Worm (Caenorhabditis elegans): Measurements from ENCODE around the gene clec-232.
"Not testable (repeated sequence)": the region's sequence is repeated elsewhere in the genome, so short reads cannot be mapped to it uniquely, and the experiment has no call there.

clec-232 gene

DNA sequence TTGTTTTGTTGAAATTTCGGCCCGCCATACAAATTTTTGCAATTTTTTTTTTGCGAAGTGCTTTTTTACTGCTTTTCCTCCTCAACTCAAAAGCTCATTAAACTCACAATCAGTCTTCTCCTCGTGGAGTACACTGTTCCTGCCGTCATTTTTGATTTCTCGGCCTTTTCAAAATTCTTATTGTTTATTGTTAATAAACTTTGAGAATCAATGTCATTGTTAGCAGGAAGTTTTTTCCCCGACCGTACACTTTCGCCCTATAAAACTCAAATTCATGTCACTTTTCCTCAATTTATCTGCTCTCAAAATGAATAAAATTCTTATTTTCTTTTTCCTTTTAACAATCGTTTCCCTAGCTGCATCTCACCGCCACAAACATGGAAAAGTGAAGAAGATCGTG, at the start of gene clec-232:
Gene clec-232, plus strand, starts transcription at position 301 of the 400 bp plus-strand sequence.
- no peak for TF ChIP-seq ref-1 (GFP tag; conservative IDR thresholded peaks at IDR 0.05)
- TF ChIP-seq cog-1 (tag; optimal IDR thresholded peaks at IDR 0.05): no peak
- TF ChIP-seq flt-1 (GFP tag; IDR thresholded peaks at IDR 0.05): no peak
- TF ChIP-seq ztf-23 (GFP tag; IDR thresholded peaks at IDR 0.05): no peak
- no peak for TF ChIP-seq med-1 (GFP tag; optimal IDR thresholded peaks at IDR 0.05; ENCODE audit: insufficient read depth)
- TF ChIP-seq tab-1 (GFP tag; IDR thresholded peaks at IDR 0.05): no peak
- TF ChIP-seq T22C8.4 (GFP tag; IDR thresholded peaks at IDR 0.05): no peak
- no peak for TF ChIP-seq klf-2 (GFP tag; conservative IDR thresholded peaks at IDR 0.05)

DNA sequence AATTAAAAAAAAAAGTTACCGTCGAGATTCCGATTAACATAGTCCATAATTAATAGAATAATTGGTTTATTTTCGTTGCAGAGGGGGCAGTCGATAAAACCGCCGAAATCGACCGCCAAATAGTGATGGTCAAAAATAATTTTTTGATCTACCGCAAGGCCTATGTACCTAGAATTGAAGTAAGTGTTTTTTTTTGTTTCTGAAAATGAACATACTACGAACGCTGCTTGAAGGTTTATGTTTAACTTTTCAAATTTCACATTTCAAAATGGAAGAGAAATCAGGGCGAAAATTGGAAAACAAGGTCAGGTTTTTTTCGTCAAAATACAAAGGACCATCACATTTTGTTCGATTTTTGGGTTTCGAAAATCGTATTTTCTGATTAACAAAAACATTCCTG, 47.6 kb upstream of the clec-232 start, which contains the start of gene pzf-1:
Gene pzf-1, minus strand, starts transcription at position 101 of the 400 bp plus-strand sequence.
- TF ChIP-seq klf-2 (GFP tag; conservative IDR thresholded peaks at IDR 0.05) (no peak), ref-1 (GFP tag; conservative IDR thresholded peaks at IDR 0.05) (no peak), ztf-23 (GFP tag; IDR thresholded peaks at IDR 0.05) (no peak), cog-1 (tag; optimal IDR thresholded peaks at IDR 0.05) (no peak), ztf-29 (GFP tag; IDR thresholded peaks at IDR 0.05) (no peak), tab-1 (GFP tag; IDR thresholded peaks at IDR 0.05) (no peak), med-1 (GFP tag; optimal IDR thresholded peaks at IDR 0.05; ENCODE audit: insufficient read depth) (no peak), T22C8.4 (GFP tag; IDR thresholded peaks at IDR 0.05) (no peak), flt-1 (GFP tag; IDR thresholded peaks at IDR 0.05) (no peak)

DNA sequence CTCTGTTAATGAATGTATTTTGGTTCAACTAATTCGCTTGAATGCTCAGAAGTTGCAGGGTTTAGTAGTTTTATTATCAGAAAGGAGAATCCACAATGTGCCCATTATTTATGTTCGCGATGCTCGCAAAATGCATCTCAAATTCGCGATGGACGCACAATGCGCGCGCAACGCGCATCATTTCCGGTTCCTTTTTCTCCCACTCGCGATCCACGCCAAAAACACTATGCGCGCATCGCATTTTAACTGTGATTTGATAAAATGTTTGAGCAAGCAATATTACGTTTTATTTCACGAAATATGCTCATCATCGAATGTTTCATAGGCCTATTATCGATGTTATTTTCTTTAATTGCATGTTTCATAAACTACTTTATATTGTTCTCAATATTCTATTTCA, 46.1 kb upstream of the clec-232 start, which contains the start of gene srbc-77:
Gene srbc-77, plus strand, starts transcription at position 301 of the 400 bp plus-strand sequence.
- not testable (repeated sequence) for TF ChIP-seq med-1 (GFP tag; optimal IDR thresholded peaks at IDR 0.05; ENCODE audit: insufficient read depth); flt-1 (GFP tag; IDR thresholded peaks at IDR 0.05); klf-2 (GFP tag; conservative IDR thresholded peaks at IDR 0.05)

DNA sequence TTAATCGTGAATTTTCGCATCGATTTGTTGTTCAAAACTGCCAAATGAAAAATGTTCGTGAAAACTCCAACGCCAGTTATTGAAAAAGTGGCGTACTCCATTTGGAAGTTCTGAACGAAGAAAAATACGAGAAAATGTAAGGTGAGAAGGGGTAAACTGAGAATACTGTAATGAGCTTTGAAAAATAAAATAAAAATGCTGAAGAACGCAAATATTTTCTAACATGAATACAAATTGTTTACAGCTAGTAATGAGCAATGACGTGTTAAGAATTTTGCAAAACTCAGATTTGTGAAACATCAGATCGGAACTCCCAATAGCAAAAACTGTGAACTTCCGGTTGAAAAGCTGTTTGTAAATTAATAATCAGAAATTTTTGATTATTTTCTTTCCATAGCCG, 43.6 kb upstream of the clec-232 start, which contains the start of gene srw-26:
Gene srw-26, minus strand, starts transcription at position 101 of the 400 bp plus-strand sequence.
- TF ChIP-seq ztf-23 (GFP tag; IDR thresholded peaks at IDR 0.05): no peak
- TF ChIP-seq flt-1 (GFP tag; IDR thresholded peaks at IDR 0.05): no peak
- no peak for TF ChIP-seq ztf-29 (GFP tag; IDR thresholded peaks at IDR 0.05)
- TF ChIP-seq ref-1 (GFP tag; conservative IDR thresholded peaks at IDR 0.05): no peak
- TF ChIP-seq med-1 (GFP tag; optimal IDR thresholded peaks at IDR 0.05; ENCODE audit: insufficient read depth): no peak
- TF ChIP-seq klf-2 (GFP tag; conservative IDR thresholded peaks at IDR 0.05): no peak
- no peak for TF ChIP-seq T22C8.4 (GFP tag; IDR thresholded peaks at IDR 0.05)
- no peak for TF ChIP-seq cog-1 (tag; optimal IDR thresholded peaks at IDR 0.05)
- TF ChIP-seq tab-1 (GFP tag; IDR thresholded peaks at IDR 0.05): no peak

DNA sequence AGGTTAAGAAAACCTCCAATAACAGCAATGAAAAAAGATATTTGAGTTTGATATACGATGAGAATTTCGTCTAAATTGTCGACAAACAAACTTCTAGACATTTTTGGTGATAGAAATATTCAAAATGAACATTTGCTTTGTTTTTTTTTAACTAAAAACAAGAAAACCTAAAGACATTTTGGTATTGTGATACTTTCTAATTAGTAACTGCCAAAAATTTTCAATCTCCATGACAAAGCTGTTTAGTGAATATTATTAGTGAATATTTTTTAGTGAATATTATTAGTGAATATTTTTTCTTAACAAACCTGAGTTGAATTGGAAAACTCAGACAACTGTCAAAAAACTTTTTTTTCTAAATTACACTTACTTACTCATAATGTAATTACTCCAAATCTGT, 35.7 kb upstream of the clec-232 start, which contains the start of gene srw-55:
Gene srw-55, minus strand, starts transcription at position 101 of the 400 bp plus-strand sequence.
- TF ChIP-seq med-1 (GFP tag; optimal IDR thresholded peaks at IDR 0.05; ENCODE audit: insufficient read depth) (no peak), ztf-23 (GFP tag; IDR thresholded peaks at IDR 0.05) (no peak), ztf-29 (GFP tag; IDR thresholded peaks at IDR 0.05) (no peak), tab-1 (GFP tag; IDR thresholded peaks at IDR 0.05) (no peak), flt-1 (GFP tag; IDR thresholded peaks at IDR 0.05) (no peak), T22C8.4 (GFP tag; IDR thresholded peaks at IDR 0.05) (no peak), klf-2 (GFP tag; conservative IDR thresholded peaks at IDR 0.05) (no peak), cog-1 (tag; optimal IDR thresholded peaks at IDR 0.05) (no peak), ref-1 (GFP tag; conservative IDR thresholded peaks at IDR 0.05) (no peak)

DNA sequence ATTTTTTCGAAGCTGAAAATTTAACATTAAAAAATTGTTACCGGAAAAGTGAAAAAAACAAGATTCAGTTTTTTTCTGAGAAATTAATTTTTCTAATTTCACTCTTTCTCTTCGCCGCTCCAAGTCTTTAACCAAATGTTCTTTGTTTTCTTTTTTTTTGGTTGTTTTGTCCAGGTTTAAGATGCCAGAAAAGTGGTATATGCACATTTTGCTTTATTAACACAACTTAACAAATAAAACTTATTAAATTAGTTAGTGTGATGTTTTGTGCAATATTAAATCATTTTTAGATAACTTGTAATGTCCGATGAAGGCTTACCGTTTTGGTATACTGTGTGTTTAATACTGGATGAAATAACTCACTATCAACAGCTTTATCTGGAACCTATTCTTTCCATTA, 32.8 kb upstream of the clec-232 start, which contains the start of gene srw-53:
Gene srw-53, plus strand, starts transcription at position 301 of the 400 bp plus-strand sequence.
- TF ChIP-seq klf-2 (GFP tag; conservative IDR thresholded peaks at IDR 0.05): no peak
- TF ChIP-seq flt-1 (GFP tag; IDR thresholded peaks at IDR 0.05): no peak
- no peak for TF ChIP-seq med-1 (GFP tag; optimal IDR thresholded peaks at IDR 0.05; ENCODE audit: insufficient read depth)
- no peak for TF ChIP-seq ztf-29 (GFP tag; IDR thresholded peaks at IDR 0.05)
- no peak for TF ChIP-seq tab-1 (GFP tag; IDR thresholded peaks at IDR 0.05)
- no peak for TF ChIP-seq ztf-23 (GFP tag; IDR thresholded peaks at IDR 0.05)
- no peak for TF ChIP-seq T22C8.4 (GFP tag; IDR thresholded peaks at IDR 0.05)
- no peak for TF ChIP-seq ref-1 (GFP tag; conservative IDR thresholded peaks at IDR 0.05)
- TF ChIP-seq cog-1 (tag; optimal IDR thresholded peaks at IDR 0.05): no peak

DNA sequence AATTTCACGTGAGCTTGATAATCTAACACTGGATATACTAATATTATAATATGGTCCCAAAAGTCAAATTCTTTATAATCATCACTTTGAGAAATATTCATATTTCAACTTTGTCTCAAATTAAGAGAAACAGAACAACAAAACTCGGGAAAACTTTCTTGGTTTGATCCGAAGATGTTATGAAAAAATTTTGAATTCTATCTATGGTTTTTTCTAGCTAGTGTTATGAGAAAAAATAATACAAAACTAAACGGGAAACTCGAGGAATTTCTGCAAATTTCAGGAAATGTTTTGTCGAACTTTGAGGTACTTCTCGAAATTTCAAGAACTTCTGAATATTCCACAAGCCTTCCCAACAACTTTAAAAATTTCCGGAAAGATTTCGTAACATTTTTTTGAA, 25.0 kb upstream of the clec-232 start, which contains the start of gene srw-59:
Gene srw-59, minus strand, starts transcription at position 101 of the 400 bp plus-strand sequence.
- TF ChIP-seq klf-2 (GFP tag; conservative IDR thresholded peaks at IDR 0.05): no peak
- no peak for TF ChIP-seq cog-1 (tag; optimal IDR thresholded peaks at IDR 0.05)
- TF ChIP-seq ztf-29 (GFP tag; IDR thresholded peaks at IDR 0.05): no peak
- no peak for TF ChIP-seq ref-1 (GFP tag; conservative IDR thresholded peaks at IDR 0.05)

DNA sequence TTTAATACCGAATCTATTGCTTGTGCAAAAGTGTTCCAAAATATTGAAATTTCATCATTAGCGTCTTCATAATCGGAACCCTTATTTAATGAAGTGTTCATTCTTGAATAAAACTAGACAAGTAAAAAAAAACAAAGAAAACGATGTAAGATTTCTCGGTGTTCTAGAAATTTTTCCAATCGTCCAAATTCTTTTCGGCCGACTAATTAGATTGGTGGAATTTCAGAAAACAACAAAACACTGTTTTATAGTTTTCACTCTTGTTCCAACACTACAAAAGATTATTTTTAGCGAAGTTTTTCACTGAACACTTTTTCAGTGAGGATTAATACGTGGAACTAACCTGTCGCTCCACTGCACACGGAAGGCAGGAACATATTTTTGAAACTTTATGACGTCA, 23.2 kb upstream of the clec-232 start, which contains the start of gene srw-56:
Gene srw-56, minus strand, starts transcription at position 101 of the 400 bp plus-strand sequence.
- TF ChIP-seq flt-1 (GFP tag; IDR thresholded peaks at IDR 0.05): no peak
- TF ChIP-seq ztf-23 (GFP tag; IDR thresholded peaks at IDR 0.05): no peak
- no peak for TF ChIP-seq tab-1 (GFP tag; IDR thresholded peaks at IDR 0.05)
- TF ChIP-seq ref-1 (GFP tag; conservative IDR thresholded peaks at IDR 0.05): no peak
- TF ChIP-seq cog-1 (tag; optimal IDR thresholded peaks at IDR 0.05): no peak
- no peak for TF ChIP-seq T22C8.4 (GFP tag; IDR thresholded peaks at IDR 0.05)
- no peak for TF ChIP-seq klf-2 (GFP tag; conservative IDR thresholded peaks at IDR 0.05)
- no peak for TF ChIP-seq ztf-29 (GFP tag; IDR thresholded peaks at IDR 0.05)
- no peak for TF ChIP-seq med-1 (GFP tag; optimal IDR thresholded peaks at IDR 0.05; ENCODE audit: insufficient read depth)

DNA sequence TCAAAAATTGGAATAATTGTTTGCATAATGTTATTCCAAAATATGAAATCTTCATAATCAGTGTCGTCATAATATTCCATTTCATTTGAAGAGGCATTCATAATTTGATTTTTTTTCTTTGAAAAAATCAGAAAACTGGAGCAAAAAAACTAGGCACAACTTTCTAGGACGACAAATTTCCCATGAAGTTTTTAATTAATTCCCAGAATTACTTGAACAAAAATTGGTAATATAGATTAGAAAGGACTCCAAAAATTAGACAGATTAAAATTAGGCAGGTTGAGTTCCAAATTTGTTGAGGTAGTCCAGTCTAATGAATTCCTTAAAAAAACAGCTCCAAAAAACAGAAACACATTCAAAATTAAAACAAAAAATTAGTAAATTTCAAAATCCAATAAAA, 21.0 kb upstream of the clec-232 start, which contains the start of gene srw-57:
Gene srw-57, minus strand, starts transcription at position 101 of the 400 bp plus-strand sequence.
- TF ChIP-seq ref-1 (GFP tag; conservative IDR thresholded peaks at IDR 0.05): no peak
- TF ChIP-seq flt-1 (GFP tag; IDR thresholded peaks at IDR 0.05): no peak
- no peak for TF ChIP-seq T22C8.4 (GFP tag; IDR thresholded peaks at IDR 0.05)
- no peak for TF ChIP-seq tab-1 (GFP tag; IDR thresholded peaks at IDR 0.05)
- TF ChIP-seq ztf-29 (GFP tag; IDR thresholded peaks at IDR 0.05): no peak
- TF ChIP-seq cog-1 (tag; optimal IDR thresholded peaks at IDR 0.05): no peak

DNA sequence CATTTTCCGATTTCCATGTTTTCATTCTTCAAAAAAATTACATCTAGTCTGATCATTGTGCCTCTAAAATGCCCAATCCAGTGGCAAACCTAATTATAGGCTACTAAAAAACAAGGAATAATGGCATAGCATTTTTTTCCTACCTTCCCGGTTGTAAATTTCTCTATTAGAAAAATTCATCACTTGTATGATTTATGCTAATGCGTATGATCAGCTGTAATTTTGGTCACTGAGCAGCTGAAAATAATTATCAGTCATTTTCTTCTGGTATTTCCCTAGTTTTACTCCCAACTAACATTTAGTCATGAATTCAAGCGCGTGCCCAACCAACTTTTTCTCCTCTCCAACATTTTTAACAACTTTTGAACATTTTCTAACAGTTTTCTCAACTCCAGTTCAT, 20.4 kb upstream of the clec-232 start, which contains the start of gene srh-186:
Gene srh-186, plus strand, starts transcription at position 301 of the 400 bp plus-strand sequence.
- TF ChIP-seq ztf-23 (GFP tag; IDR thresholded peaks at IDR 0.05) (no peak), med-1 (GFP tag; optimal IDR thresholded peaks at IDR 0.05; ENCODE audit: insufficient read depth) (no peak), ref-1 (GFP tag; conservative IDR thresholded peaks at IDR 0.05) (no peak), tab-1 (GFP tag; IDR thresholded peaks at IDR 0.05) (no peak), klf-2 (GFP tag; conservative IDR thresholded peaks at IDR 0.05) (no peak), ztf-29 (GFP tag; IDR thresholded peaks at IDR 0.05) (no peak), T22C8.4 (GFP tag; IDR thresholded peaks at IDR 0.05) (no peak), cog-1 (tag; optimal IDR thresholded peaks at IDR 0.05) (no peak), flt-1 (GFP tag; IDR thresholded peaks at IDR 0.05) (no peak)
